Worm (Caenorhabditis elegans): ENCODE measurements around the gene ttr-41.

ce11 chrII:4728687-4729086, 1.0 kb upstream of the ttr-41 start:
- no peak for TF ChIP-seq ceh-22 (tag; optimal IDR thresholded peaks at IDR 0.05)
- no peak for TF ChIP-seq unc-55 (GFP tag; optimal IDR thresholded peaks at IDR 0.05)
- TF ChIP-seq ceh-2 (tag; optimal IDR thresholded peaks at IDR 0.05) = no peak
- no peak for TF ChIP-seq ref-2 (tag; optimal IDR thresholded peaks at IDR 0.05)
- TF ChIP-seq ama-1 (optimal IDR thresholded peaks at IDR 0.05) = no peak
- TF ChIP-seq fkh-10 (GFP tag; optimal IDR thresholded peaks at IDR 0.05) = no peak
- no peak for TF ChIP-seq pag-3 (tag; optimal IDR thresholded peaks at IDR 0.05; ENCODE audit: borderline replicate concordance)
- TF ChIP-seq pha-4 (tag; optimal IDR thresholded peaks at IDR 0.05) = no peak
- no peak for TF ChIP-seq che-1 (tag; optimal IDR thresholded peaks at IDR 0.05)
- no peak for TF ChIP-seq lin-11 (tag; optimal IDR thresholded peaks at IDR 0.05)
- TF ChIP-seq nhr-11 (tag; optimal IDR thresholded peaks at IDR 0.05) = no peak
- no peak for TF ChIP-seq pqm-1 (tag; optimal IDR thresholded peaks at IDR 0.05)
- no peak for TF ChIP-seq C38D4.7 (GFP tag; optimal IDR thresholded peaks at IDR 0.05)
